Worm (Caenorhabditis elegans) whole organism, young adult: ENCODE data around the gene M70.5.

Experiments used
- C17E4.6 ChIP-seq: fragments of 200-800 bp; sonication (Bioruptor generic); IDR thresholded peaks from 2 replicates; pipeline ENCODE4 v1.3.6; 2022; ENCODE audit warnings: missing genetic modification reagents, missing genetic modification characterization, missing compliant biosample characterization
- D2030.7 ChIP-seq: fragments of 200-800 bp; sonication (Bioruptor generic); IDR thresholded peaks from 2 replicates; pipeline ENCODE4 v1.3.6; 2022; ENCODE audit warnings: missing genetic modification reagents, missing genetic modification characterization, missing compliant biosample characterization
- F10E7.11 ChIP-seq: sonication (generic microtip); optimal IDR thresholded peaks from 2 replicates; lab custom pipeline; 2017; ENCODE audit warnings: mild to moderate bottlenecking, missing genetic modification characterization, moderate library complexity, missing compliant biosample characterization
- F22D6.2 ChIP-seq: sonication (generic microtip); optimal IDR thresholded peaks from 2 replicates; lab custom pipeline; 2016; ENCODE audit warnings: mild to moderate bottlenecking, missing genetic modification characterization, missing compliant biosample characterization
- F37B4.10 ChIP-seq: fragments of 200-800 bp; sonication (Bioruptor generic); IDR thresholded peaks from 2 replicates; pipeline ENCODE4 v1.3.6; 2022; ENCODE audit warnings: missing genetic modification characterization, missing compliant biosample characterization
- F49E8.2 ChIP-seq: sonication (generic microtip); optimal IDR thresholded peaks from 3 replicates; lab custom pipeline; 2017; ENCODE audit warnings: missing genetic modification characterization, mild to moderate bottlenecking, missing compliant biosample characterization, antibody characterized with exemption, moderate library complexity; ENCODE audit not compliant: insufficient read depth
- F52B5.7 ChIP-seq: sonication (generic microtip); optimal IDR thresholded peaks from 2 replicates; lab custom pipeline; 2016; ENCODE audit warnings: mild to moderate bottlenecking, missing genetic modification characterization, missing compliant biosample characterization
- T07F8.4 ChIP-seq: sonication (generic microtip); optimal IDR thresholded peaks from 2 replicates; lab custom pipeline; 2016; ENCODE audit warnings: mild to moderate bottlenecking, missing genetic modification characterization, moderate library complexity, missing compliant biosample characterization
- T26A5.8 ChIP-seq: sonication (generic microtip); optimal IDR thresholded peaks from 2 replicates; lab custom pipeline; 2016; ENCODE audit warnings: missing genetic modification characterization, missing compliant biosample characterization
- Y53G8AR.9 ChIP-seq: fragments of 200-800 bp; sonication (Bioruptor generic); conservative IDR thresholded peaks from 2 replicates; pipeline ENCODE4 v1.3.6; 2022; ENCODE audit warnings: missing genetic modification reagents, missing genetic modification characterization, missing compliant biosample characterization
- attf-3 ChIP-seq: fragments of 200-800 bp; sonication (Bioruptor generic); conservative IDR thresholded peaks from 2 replicates; pipeline ENCODE4 v1.3.6; 2022; ENCODE audit warnings: missing genetic modification reagents, missing genetic modification characterization, missing compliant biosample characterization
- attf-5 ChIP-seq: fragments of 200-800 bp; sonication (Bioruptor generic); optimal IDR thresholded peaks from 2 replicates; lab custom pipeline; 2018; ENCODE audit warnings: mild to moderate bottlenecking, missing genetic modification characterization, missing compliant biosample characterization
- bed-1 ChIP-seq: fragments of 200-800 bp; sonication (Bioruptor generic); IDR thresholded peaks from 2 replicates; pipeline ENCODE4 v1.3.6; 2022; ENCODE audit warnings: missing genetic modification reagents, missing genetic modification characterization, missing compliant biosample characterization
- ceh-58 ChIP-seq: fragments of 200-800 bp; sonication (Bioruptor generic); IDR thresholded peaks from 2 replicates; pipeline ENCODE4 v1.3.6; 2022; ENCODE audit warnings: missing genetic modification characterization, missing compliant biosample characterization
- ceh-91 ChIP-seq: fragments of 200-800 bp; sonication (Bioruptor generic); IDR thresholded peaks from 2 replicates; pipeline ENCODE4 v1.3.6; 2022; ENCODE audit warnings: missing genetic modification reagents, missing genetic modification characterization, missing compliant biosample characterization
- chd-7 ChIP-seq: sonication (generic microtip); optimal IDR thresholded peaks from 2 replicates; lab custom pipeline; 2016; ENCODE audit warnings: mild to moderate bottlenecking, missing genetic modification characterization, moderate library complexity, missing compliant biosample characterization
- efl-1 ChIP-seq: fragments of 150-350 bp; optimal IDR thresholded peaks from 2 replicates; lab custom pipeline; 2014; ENCODE audit warnings: missing biosample characterization, missing genetic modification reagents, missing genetic modification characterization
- ekl-4 ChIP-seq: fragments of 200-800 bp; sonication (Bioruptor generic); IDR thresholded peaks from 2 replicates; pipeline ENCODE4 v1.3.6; 2022; ENCODE audit warnings: missing genetic modification reagents, missing genetic modification characterization, missing compliant biosample characterization
- fkh-3 ChIP-seq: sonication (generic microtip); optimal IDR thresholded peaks from 2 replicates; lab custom pipeline; 2016; ENCODE audit warnings: mild to moderate bottlenecking, missing genetic modification characterization, missing compliant biosample characterization
- gei-17 ChIP-seq: fragments of 200-800 bp; sonication (Bioruptor generic); optimal IDR thresholded peaks from 2 replicates; lab custom pipeline; 2018; ENCODE audit warnings: mild to moderate bottlenecking, missing genetic modification characterization, missing compliant biosample characterization
- him-1 ChIP-seq: sonication (generic microtip); optimal IDR thresholded peaks from 2 replicates; lab custom pipeline; 2016; ENCODE audit warnings: missing genotype, missing genetic modification reagents, missing genetic modification characterization, missing compliant biosample characterization
- hrde-1 ChIP-seq: sonication (generic microtip); optimal IDR thresholded peaks from 2 replicates; lab custom pipeline; 2016; ENCODE audit warnings: missing genetic modification characterization, mild to moderate bottlenecking, missing compliant biosample characterization, moderate library complexity, missing genotype, missing genetic modification reagents, borderline replicate concordance
- lag-1 ChIP-seq: fragments of 200-800 bp; sonication (Bioruptor generic); IDR thresholded peaks from 2 replicates; pipeline ENCODE4 v1.3.6; 2022; ENCODE audit warnings: missing genetic modification reagents, missing genetic modification characterization, missing compliant biosample characterization
- let-526 ChIP-seq: fragments of 200-800 bp; sonication (Bioruptor generic); IDR thresholded peaks from 2 replicates; pipeline ENCODE4 v1.3.6; 2022; ENCODE audit warnings: missing genetic modification reagents, missing genetic modification characterization, missing compliant biosample characterization
- madf-10 ChIP-seq: sonication (generic microtip); optimal IDR thresholded peaks from 2 replicates; lab custom pipeline; 2016; ENCODE audit warnings: mild to moderate bottlenecking, missing genetic modification characterization, missing compliant biosample characterization
- madf-3 ChIP-seq: fragments of 200-800 bp; sonication (Bioruptor generic); IDR thresholded peaks from 2 replicates; pipeline ENCODE4 v1.3.6; 2022; ENCODE audit warnings: missing genetic modification reagents, missing genetic modification characterization, missing compliant biosample characterization
- mcd-1 ChIP-seq: fragments of 200-800 bp; sonication (Bioruptor generic); IDR thresholded peaks from 2 replicates; pipeline ENCODE4 v1.3.6; 2022; ENCODE audit warnings: missing genetic modification reagents, missing genetic modification characterization, missing compliant biosample characterization
- mel-28 ChIP-seq: sonication (generic microtip); optimal IDR thresholded peaks from 2 replicates; lab custom pipeline; 2016; ENCODE audit warnings: borderline replicate concordance, mild to moderate bottlenecking, missing genetic modification characterization, missing compliant biosample characterization
- mxl-1 ChIP-seq: sonication (generic microtip); optimal IDR thresholded peaks from 2 replicates; lab custom pipeline; 2016; ENCODE audit warnings: missing genetic modification characterization, missing compliant biosample characterization
- nfya-1 ChIP-seq: sonication (generic microtip); optimal IDR thresholded peaks from 2 replicates; lab custom pipeline; 2017; ENCODE audit warnings: antibody characterized with exemption, missing compliant biosample characterization, missing genetic modification characterization, borderline replicate concordance; ENCODE audit not compliant: insufficient read depth
- nfya-2 ChIP-seq: fragments of 200-800 bp; sonication (Bioruptor generic); IDR thresholded peaks from 2 replicates; pipeline ENCODE4 v1.3.6; 2022; ENCODE audit warnings: missing genetic modification reagents, missing genetic modification characterization, missing compliant biosample characterization
- nfyb-1 ChIP-seq: fragments of 200-800 bp; sonication (Bioruptor generic); IDR thresholded peaks from 2 replicates; pipeline ENCODE4 v1.3.6; 2022; ENCODE audit warnings: missing genetic modification reagents, missing genetic modification characterization, missing compliant biosample characterization
- nhr-179 ChIP-seq: sonication (generic microtip); optimal IDR thresholded peaks from 2 replicates; lab custom pipeline; 2016; ENCODE audit warnings: mild to moderate bottlenecking, missing genetic modification characterization, missing compliant biosample characterization
- rpc-1 ChIP-seq, 2 experiments: fragments of 150-350 bp in 1 of 2; sonication (generic microtip) in 1 of 2; optimal IDR thresholded peaks; 2 replicates each; lab custom pipeline; 2014 to 2018; ENCODE audit warnings: missing biosample characterization in 1 of 2, missing genetic modification characterization in 1 of 2, missing genetic modification reagents in 1 of 2, missing genotype in 1 of 2
- snpc-4 ChIP-seq, 5 experiments: fragments of 150-350 bp in 1 of 5; sonication (generic microtip) in 4 of 5; optimal IDR thresholded peaks; 2 replicates each; lab custom pipeline; 2014 to 2018; ENCODE audit warnings: missing genetic modification characterization in 5 of 5, missing biosample characterization in 3 of 5, antibody characterized with exemption in 2 of 5, mild to moderate bottlenecking in 2 of 5, missing compliant biosample characterization in 2 of 5, missing genotype in 2 of 5, moderate library complexity in 2 of 5, missing genetic modification reagents in 1 of 5
- somi-1 ChIP-seq: fragments of 200-800 bp; sonication (Bioruptor generic); optimal IDR thresholded peaks from 2 replicates; lab custom pipeline; 2018; ENCODE audit warnings: mild to moderate bottlenecking, missing genetic modification characterization, missing compliant biosample characterization
- tbx-9 ChIP-seq: sonication (generic microtip); optimal IDR thresholded peaks from 2 replicates; lab custom pipeline; 2016; ENCODE audit warnings: borderline replicate concordance, missing genetic modification characterization, inconsistent platforms, missing compliant biosample characterization
- ztf-18 ChIP-seq: sonication (generic microtip); optimal IDR thresholded peaks from 2 replicates; lab custom pipeline; 2016; ENCODE audit warnings: missing genotype, mild to moderate bottlenecking, missing genetic modification characterization, missing compliant biosample characterization
- ztf-22 ChIP-seq: fragments of 200-800 bp; sonication (Bioruptor generic); optimal IDR thresholded peaks from 2 replicates; lab custom pipeline; 2018; ENCODE audit warnings: mild to moderate bottlenecking, missing genetic modification characterization, moderate library complexity, missing compliant biosample characterization
- ztf-25 ChIP-seq: fragments of 200-800 bp; sonication (Bioruptor generic); IDR thresholded peaks from 2 replicates; pipeline ENCODE4 v1.3.6; 2022; ENCODE audit warnings: missing genetic modification reagents, missing genetic modification characterization, missing compliant biosample characterization
- ztf-6 ChIP-seq: fragments of 200-800 bp; sonication (Bioruptor generic); IDR thresholded peaks from 2 replicates; pipeline ENCODE4 v1.3.6; 2022; ENCODE audit warnings: missing genetic modification reagents, missing genetic modification characterization, missing compliant biosample characterization

The M70.5 gene

DNA sequence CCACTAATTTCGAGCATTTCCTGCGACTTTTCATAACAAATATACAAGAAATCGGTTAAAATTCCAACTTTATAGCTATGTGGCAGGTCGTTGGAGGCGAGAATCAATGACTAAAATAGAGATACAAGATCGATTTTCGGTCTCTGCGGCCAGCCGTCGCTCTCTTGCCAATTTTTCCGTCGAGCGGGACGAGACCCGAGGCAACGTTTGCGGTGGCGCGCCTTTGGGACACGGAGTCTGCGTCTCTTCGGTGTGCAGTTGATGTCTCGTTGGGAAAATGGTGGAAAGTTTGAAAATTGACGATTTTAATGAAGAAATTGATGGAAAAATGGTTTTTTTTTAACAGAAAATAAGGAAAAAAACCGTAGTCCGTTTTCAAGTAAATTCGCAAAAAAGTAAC lies 41.4 kb upstream of the M70.5 start (continued):
- TF ChIP-seq ztf-6 (no peak), madf-3 (GFP tag; lab: Robert Waterston, UW) (no peak), nfya-1 (tag; lab: Kevin White, UChicago) (no peak), mxl-1 (tag; lab: Kevin White, UChicago) (no peak), ekl-4 (GFP tag; lab: Robert Waterston, UW) (peak; percentile 82), Y53G8AR.9 (GFP tag; lab: Robert Waterston, UW) (no peak), tbx-9 (tag; lab: Kevin White, UChicago) (no peak), ceh-91 (GFP tag; lab: Robert Waterston, UW) (no peak), C17E4.6 (GFP tag; lab: Robert Waterston, UW) (no peak), F10E7.11 (tag; lab: Kevin White, UChicago) (no peak), nfyb-1 (GFP tag; lab: Robert Waterston, UW) (no peak), mel-28 (tag; lab: Kevin White, UChicago) (no peak), fkh-3 (no peak), bed-1 (GFP tag; lab: Robert Waterston, UW) (no peak), mcd-1 (GFP tag; lab: Robert Waterston, UW) (peak; percentile 84), madf-10 (peak; percentile 54), ztf-18 (tag; lab: Kevin White, UChicago) (peak; percentile 64), T07F8.4 (tag; lab: Kevin White, UChicago) (no peak), gei-17 (no peak), rpc-1 (optimal IDR thresholded peaks at IDR 0.05; lab: Kevin White, UChicago) (no peak), rpc-1 (tag; optimal IDR thresholded peaks at IDR 0.05; lab: Kevin White, UChicago) (no peak), let-526 (GFP tag; lab: Robert Waterston, UW) (no peak), F22D6.2 (tag; lab: Kevin White, UChicago) (no peak), lag-1 (GFP tag; lab: Robert Waterston, UW) (no peak), attf-3 (GFP tag; lab: Robert Waterston, UW) (peak; percentile 49; the same call in 1 of the 2 replicates), F37B4.10 (GFP tag; lab: Robert Waterston, UW) (no peak), ztf-25 (no peak)

DNA sequence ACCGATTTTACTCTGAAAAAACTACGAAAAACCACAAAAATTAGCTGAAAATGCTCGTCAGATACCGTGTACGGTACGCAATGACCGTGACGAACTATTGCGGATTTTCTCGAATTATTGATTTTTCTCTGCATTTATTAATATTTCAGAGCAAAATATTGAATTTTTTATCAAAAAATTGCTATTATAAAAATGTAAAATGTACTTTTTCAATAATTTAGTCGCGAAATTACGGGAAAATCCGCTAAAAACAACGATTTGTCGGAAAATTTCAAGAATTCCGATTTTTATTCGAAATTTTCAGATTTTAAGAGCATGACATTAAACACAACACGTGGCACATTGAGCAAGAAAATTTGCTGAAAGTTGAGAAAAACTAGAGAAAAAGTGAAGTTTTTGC lies 40.9 kb upstream of the M70.5 start, which contains the start of gene Y38F2AL.12:
Gene Y38F2AL.12, plus strand, starts transcription at position 301 of the 400 bp plus-strand sequence.
- no peak for TF ChIP-seq somi-1 (GFP tag; lab: Kevin White, UChicago)
- no peak for TF ChIP-seq nfya-2 (GFP tag; lab: Robert Waterston, UW)
- no peak for TF ChIP-seq F10E7.11 (tag; lab: Kevin White, UChicago)
- TF ChIP-seq D2030.7 (GFP tag; lab: Robert Waterston, UW) = no peak
- no peak for TF ChIP-seq chd-7 (tag; lab: Kevin White, UChicago)
- no peak for TF ChIP-seq rpc-1 (optimal IDR thresholded peaks at IDR 0.05; lab: Kevin White, UChicago)
- TF ChIP-seq rpc-1 (tag; optimal IDR thresholded peaks at IDR 0.05; lab: Kevin White, UChicago) = no peak
- no peak for TF ChIP-seq T26A5.8 (tag; lab: Kevin White, UChicago)
- no peak for TF ChIP-seq attf-5 (GFP tag; lab: Kevin White, UChicago)
- no peak for TF ChIP-seq ztf-22
- no peak for TF ChIP-seq nhr-179 (tag; lab: Kevin White, UChicago)
- no peak for TF ChIP-seq F49E8.2
- TF ChIP-seq nfyb-1 (GFP tag; lab: Robert Waterston, UW) = no peak
- TF ChIP-seq F52B5.7 = no peak
- TF ChIP-seq snpc-4 (GFP tag; optimal IDR thresholded peaks at IDR 0.05; lab: Kevin White, UChicago) = no peak
- no peak for TF ChIP-seq snpc-4 (tag; optimal IDR thresholded peaks at IDR 0.05; lab: Kevin White, UChicago)
- no peak for TF ChIP-seq F22D6.2 (tag; lab: Kevin White, UChicago)
- TF ChIP-seq ceh-58 (GFP tag; lab: Robert Waterston, UW) = no peak
- TF ChIP-seq hrde-1 (tag; lab: Kevin White, UChicago) = no peak
- no peak for TF ChIP-seq ztf-6
- TF ChIP-seq him-1 (tag; lab: Kevin White, UChicago) = no peak
- no peak for TF ChIP-seq efl-1 (GFP tag; lab: Kevin White, UChicago)
- TF ChIP-seq, all 124 proteins: peak for 0
